Fruit fly (Drosophila melanogaster) whole organism, wandering third instar larva: Measurements from ENCODE around the gene ea.

Experiments
- Abd-B ChIP-seq: fragments of >200 bp; optimal IDR thresholded peaks from 2 replicates; lab custom pipeline; 2017; ENCODE audit warnings: missing biosample characterization, missing genetic modification characterization
- CG32264 ChIP-seq: fragments of 200-800 bp; sonication (Bioruptor generic); optimal IDR thresholded peaks from 2 replicates; lab custom pipeline; 2016; ENCODE audit warnings: missing biosample characterization, missing genetic modification characterization
- CG9705 ChIP-seq: fragments of 200-800 bp; sonication (Bioruptor generic); optimal IDR thresholded peaks from 2 replicates; lab custom pipeline; 2018; ENCODE audit warnings: missing biosample characterization, mild to moderate bottlenecking, missing genetic modification characterization
- CrebA ChIP-seq: fragments of 200-800 bp; sonication (Bioruptor generic); optimal IDR thresholded peaks from 2 replicates; lab custom pipeline; 2016; ENCODE audit warnings: missing biosample characterization, mild to moderate bottlenecking, missing genetic modification characterization, borderline replicate concordance
- Dif ChIP-seq: fragments of 200-275, 200-300 bp; sonication (Bioruptor generic); optimal IDR thresholded peaks from 2 replicates; lab custom pipeline; 2018; ENCODE audit warnings: missing biosample characterization, missing genetic modification characterization; ENCODE audit not compliant: partially characterized antibody
- HLH106 ChIP-seq: fragments of 200-800 bp; optimal IDR thresholded peaks from 3 replicates; lab custom pipeline; 2019; ENCODE audit warnings: missing biosample characterization, mild to moderate bottlenecking, missing genetic modification characterization, moderate library complexity
- Hnf4 ChIP-seq: fragments of 200-800 bp; sonication (Bioruptor generic); optimal IDR thresholded peaks from 2 replicates; lab custom pipeline; 2016; ENCODE audit warnings: missing biosample characterization, mild to moderate bottlenecking, missing genetic modification characterization
- Hr83 ChIP-seq: fragments of 200-300 bp; sonication (Bioruptor generic); optimal IDR thresholded peaks from 2 replicates; lab custom pipeline; 2016; ENCODE audit warnings: missing biosample characterization, mild to moderate bottlenecking, missing genetic modification characterization, moderate library complexity; ENCODE audit not compliant: poor library complexity, severe bottlenecking
- Jra ChIP-seq: sonication (Bioruptor generic); optimal IDR thresholded peaks from 2 replicates; lab custom pipeline; 2016; ENCODE audit warnings: missing biosample characterization, missing genetic modification characterization
- Mio ChIP-seq: sonication (Bioruptor generic); optimal IDR thresholded peaks from 2 replicates; lab custom pipeline; 2016; ENCODE audit warnings: missing biosample characterization, missing genetic modification characterization
- Myc ChIP-seq: fragments of >200 bp; optimal IDR thresholded peaks from 2 replicates; lab custom pipeline; 2017
- N ChIP-seq: fragments of >200 bp; optimal IDR thresholded peaks from 2 replicates; lab custom pipeline; 2018; ENCODE audit warnings: missing biosample characterization, missing external identifiers, missing genetic modification characterization
- OdsH ChIP-seq: fragments of 200-800 bp; sonication (Bioruptor generic); optimal IDR thresholded peaks from 2 replicates; lab custom pipeline; 2016; ENCODE audit warnings: missing biosample characterization, mild to moderate bottlenecking, missing genetic modification characterization
- Rel ChIP-seq, 2 experiments: fragments of 200-800 bp; sonication (Bioruptor generic) in 1 of 2; optimal IDR thresholded peaks; 2 replicates in 1 of 2; 3 replicates in 1 of 2; lab custom pipeline; 2016 to 2019; ENCODE audit warnings: mild to moderate bottlenecking in 2 of 2, missing biosample characterization in 2 of 2, missing genetic modification characterization in 2 of 2, moderate library complexity in 1 of 2
- Sp1 ChIP-seq: fragments of 200-800 bp; sonication (Bioruptor generic); optimal IDR thresholded peaks from 3 replicates; lab custom pipeline; 2019; ENCODE audit warnings: missing biosample characterization, mild to moderate bottlenecking, missing genetic modification characterization, moderate library complexity
- Vsx2 ChIP-seq: fragments of 200-300, 225-300 bp; sonication (Bioruptor generic); optimal IDR thresholded peaks from 2 replicates; lab custom pipeline; 2018; ENCODE audit warnings: missing biosample characterization, missing genetic modification characterization; ENCODE audit not compliant: partially characterized antibody
- br ChIP-seq: fragments of 200-800 bp; sonication (Bioruptor generic); optimal IDR thresholded peaks from 2 replicates; lab custom pipeline; 2016; ENCODE audit warnings: missing biosample characterization, missing genetic modification characterization
- brk ChIP-seq: fragments of 200-800 bp; sonication (Bioruptor generic); optimal IDR thresholded peaks from 2 replicates; lab custom pipeline; 2016; ENCODE audit warnings: missing biosample characterization, mild to moderate bottlenecking, missing genetic modification characterization
- dl ChIP-seq, 2 experiments: fragments of 175-275, 200-275 bp in 1 of 2; fragments of 200-275 bp in 1 of 2; sonication (Bioruptor generic); optimal IDR thresholded peaks; lab custom pipeline; 2018; ENCODE audit warnings: mild to moderate bottlenecking in 2 of 2, missing biosample characterization in 2 of 2, missing genetic modification characterization in 2 of 2, moderate library complexity in 2 of 2; ENCODE audit not compliant: partially characterized antibody in 2 of 2, insufficient read depth in 1 of 2
- ey ChIP-seq: fragments of 200-800 bp; sonication (Bioruptor generic); optimal IDR thresholded peaks from 2 replicates; lab custom pipeline; 2016; ENCODE audit warnings: missing biosample characterization, missing genetic modification characterization
- foxo ChIP-seq, 2 experiments: fragments of 200-800 bp; sonication (Bioruptor generic); optimal IDR thresholded peaks; 2 replicates in 1 of 2; 3 replicates in 1 of 2; lab custom pipeline; 2016 to 2017; ENCODE audit warnings: missing biosample characterization in 2 of 2, missing genetic modification characterization in 2 of 2
- fru ChIP-seq: fragments of 200-800 bp; sonication (Bioruptor generic); optimal IDR thresholded peaks from 3 replicates; lab custom pipeline; 2016; ENCODE audit warnings: missing biosample characterization, mild to moderate bottlenecking, missing genetic modification characterization
- h ChIP-seq: fragments of 200-800 bp; sonication (Bioruptor generic); optimal IDR thresholded peaks from 3 replicates; lab custom pipeline; 2016; ENCODE audit warnings: missing biosample characterization, mild to moderate bottlenecking, missing genetic modification characterization
- jim ChIP-seq: fragments of 175-275, 200-325 bp; sonication (Bioruptor generic); optimal IDR thresholded peaks from 2 replicates; lab custom pipeline; 2016; ENCODE audit warnings: missing biosample characterization, mild to moderate bottlenecking, missing genetic modification characterization
- lola ChIP-seq: fragments of >200 bp; optimal IDR thresholded peaks from 2 replicates; lab custom pipeline; 2017; ENCODE audit warnings: missing biosample characterization, missing genetic modification characterization
- pan ChIP-seq: fragments of >200 bp; optimal IDR thresholded peaks from 2 replicates; lab custom pipeline; 2017
- psq ChIP-seq: fragments of 200-800 bp; sonication (Bioruptor generic); optimal IDR thresholded peaks from 3 replicates; lab custom pipeline; 2017; ENCODE audit warnings: missing biosample characterization, mild to moderate bottlenecking, missing genetic modification characterization, moderate library complexity
- rgr ChIP-seq: fragments of 200-800 bp; sonication (Bioruptor generic); optimal IDR thresholded peaks from 3 replicates; lab custom pipeline; 2016; ENCODE audit warnings: missing biosample characterization, mild to moderate bottlenecking, missing genetic modification characterization
- sage ChIP-seq: fragments of 200-800 bp; sonication (Bioruptor generic); optimal IDR thresholded peaks from 2 replicates; lab custom pipeline; 2016; ENCODE audit warnings: missing biosample characterization, mild to moderate bottlenecking, missing genetic modification characterization
- tai ChIP-seq: sonication (Bioruptor generic); optimal IDR thresholded peaks from 2 replicates; lab custom pipeline; 2016; ENCODE audit warnings: missing biosample characterization, missing genetic modification characterization
- usp ChIP-seq: fragments of >200 bp; optimal IDR thresholded peaks from 2 replicates; lab custom pipeline; 2017; ENCODE audit warnings: missing biosample characterization, missing genetic modification characterization
- woc ChIP-seq: sonication (Bioruptor generic); optimal IDR thresholded peaks from 2 replicates; lab custom pipeline; 2016; ENCODE audit warnings: missing biosample characterization, mild to moderate bottlenecking, missing genetic modification characterization

Gene ea

dm6 chr3R:15316326-15316725 lies 12.2 kb upstream of the ea start, which contains the start of gene CG14866:
TSS of gene CG14866 (plus strand) at chr3R:15316471.
- TF ChIP-seq CG9705 (GFP tag; lab: Kevin White, UChicago) (no peak), Mio (GFP tag; lab: Kevin White, UChicago) (no peak), N (GFP tag; lab: Kevin White, UChicago) (no peak), Hnf4 (GFP tag; lab: Kevin White, UChicago) (no peak)
- TF ChIP-seq, all 38 proteins: peak for 0

- TF ChIP-seq ey (GFP tag; lab: Kevin White, UChicago) = peak; percentile 58
- TF ChIP-seq foxo (GFP tag; optimal IDR thresholded peaks at IDR 0.05; lab: Kevin White, UChicago) = peak in 1 of 2 experiments; percentile 59
- TF ChIP-seq brk (GFP tag; lab: Kevin White, UChicago) = no peak
- peak; percentile 52 for TF ChIP-seq h (GFP tag; lab: Kevin White, UChicago)
- no peak for TF ChIP-seq Rel (GFP tag; optimal IDR thresholded peaks at IDR 0.05; lab: Kevin White, UChicago)
- TF ChIP-seq Rel (tag; optimal IDR thresholded peaks at IDR 0.05; lab: Kevin White, UChicago) = peak; percentile 82
- TF ChIP-seq CG32264 = no peak
- TF ChIP-seq lola = no peak
- peak; percentile 47 for TF ChIP-seq CG9705 (GFP tag; lab: Kevin White, UChicago)
- no peak for TF ChIP-seq sage (GFP tag; lab: Kevin White, UChicago)
- TF ChIP-seq fru (GFP tag; lab: Kevin White, UChicago) = peak; percentile 58
- TF ChIP-seq jim (GFP tag; lab: Kevin White, UChicago) = no peak
- peak; percentile 19 for TF ChIP-seq psq (GFP tag; lab: Kevin White, UChicago)
- no peak for TF ChIP-seq dl (GFP tag; optimal IDR thresholded peaks at IDR 0.05; lab: Kevin White, UChicago; ENCODE audit: insufficient read depth in 1 of 2, partially characterized antibody in 2 of 2)
- peak; percentile 63 for TF ChIP-seq HLH106 (tag; lab: Kevin White, UChicago)
- no peak for TF ChIP-seq tai (GFP tag; lab: Kevin White, UChicago)
- TF ChIP-seq woc = peak; percentile 63
- peak; percentile 45 for TF ChIP-seq Hr83 (GFP tag; lab: Kevin White, UChicago)
- TF ChIP-seq OdsH (GFP tag; lab: Kevin White, UChicago) = peak; percentile 38
- TF ChIP-seq Myc (lab: Kevin White, UChicago) = peak; percentile 20
- TF ChIP-seq rgr = peak; percentile 69
- TF ChIP-seq, all 38 proteins: peak for 13
These were observed 8.4 kb upstream of the ea start, which contains the start of the genes CG6276 and CG44040 for dm6 chr3R:15319912-15320746. TSS of gene CG6276 (minus strand) at chr3R:15320069. TSS of gene CG44040 (plus strand) at chr3R:15320378.

dm6 chr3R:15320747-15321085 lies 7.8 kb upstream of the ea start, which contains the start of gene ear:
TSS of gene ear (plus strand) at chr3R:15320756.
- TF ChIP-seq Vsx2 (no peak), Rel (GFP tag; optimal IDR thresholded peaks at IDR 0.05; lab: Kevin White, UChicago) (no peak), Rel (tag; optimal IDR thresholded peaks at IDR 0.05; lab: Kevin White, UChicago) (peak; percentile 14)
- TF ChIP-seq, all 38 proteins: peak for 1

dm6 chr3R:15330472-15330871 lies 1.9 kb downstream of the ea start, which contains the start of gene mRpL9:
TSS of gene mRpL9 (plus strand) at chr3R:15330738.
- peak; percentile 56 for TF ChIP-seq Hr83 (GFP tag; lab: Kevin White, UChicago)
- TF ChIP-seq br (GFP tag; lab: Kevin White, UChicago) = no peak
- no peak for TF ChIP-seq Jra (GFP tag; lab: Kevin White, UChicago)
- no peak for TF ChIP-seq Abd-B (GFP tag; lab: Kevin White, UChicago)
- no peak for TF ChIP-seq Myc (lab: Kevin White, UChicago)
- TF ChIP-seq usp (GFP tag; lab: Kevin White, UChicago) = no peak
- TF ChIP-seq dl (GFP tag; optimal IDR thresholded peaks at IDR 0.05; lab: Kevin White, UChicago; ENCODE audit: insufficient read depth in 1 of 2, partially characterized antibody in 2 of 2) = no peak
- TF ChIP-seq woc = no peak
- TF ChIP-seq N (GFP tag; lab: Kevin White, UChicago) = no peak
- TF ChIP-seq HLH106 (tag; lab: Kevin White, UChicago) = peak; percentile 57
- TF ChIP-seq OdsH (GFP tag; lab: Kevin White, UChicago) = peak; percentile 8
- no peak for TF ChIP-seq Dif (GFP tag; lab: Kevin White, UChicago)
- no peak for TF ChIP-seq sage (GFP tag; lab: Kevin White, UChicago)
- no peak for TF ChIP-seq pan (lab: Kevin White, UChicago)
- TF ChIP-seq CrebA (GFP tag; lab: Kevin White, UChicago) = no peak
- no peak for TF ChIP-seq Sp1 (GFP tag; lab: Kevin White, UChicago)
- TF ChIP-seq ey (GFP tag; lab: Kevin White, UChicago) = peak; percentile 28
- no peak for TF ChIP-seq CG9705 (GFP tag; lab: Kevin White, UChicago)
